Fruit fly (Drosophila melanogaster) whole organism, adult: ENCODE measurements around the gene Gdap1.

Source experiments
- CG11617 ChIP-seq: fragments of 200-800 bp; sonication (Bioruptor generic); optimal IDR thresholded peaks from 2 replicates; lab custom pipeline; 2017; ENCODE audit warnings: mild to moderate bottlenecking, missing biosample characterization, missing genetic modification reagents, missing genetic modification characterization
- CG12768 ChIP-seq: fragments of 200-800 bp; sonication (Bioruptor generic); optimal IDR thresholded peaks from 2 replicates; lab custom pipeline; 2017; ENCODE audit warnings: missing biosample characterization, missing genetic modification characterization, mild to moderate bottlenecking, moderate library complexity, missing genetic modification reagents
- CG14711 ChIP-seq: fragments of 200-800 bp; sonication (Bioruptor generic); optimal IDR thresholded peaks from 2 replicates; lab custom pipeline; 2018; ENCODE audit warnings: missing biosample characterization, mild to moderate bottlenecking, missing genetic modification characterization, moderate library complexity
- CG1620 ChIP-seq: fragments of 200-800 bp; sonication (Bioruptor generic); optimal IDR thresholded peaks from 2 replicates; lab custom pipeline; 2016; ENCODE audit warnings: missing biosample characterization, missing genetic modification characterization
- CG33017 ChIP-seq: fragments of 200-800 bp; sonication (Bioruptor generic); optimal IDR thresholded peaks from 2 replicates; lab custom pipeline; 2018; ENCODE audit warnings: missing biosample characterization, mild to moderate bottlenecking, missing genetic modification characterization, moderate library complexity
- CG5204 ChIP-seq: fragments of 200-800 bp; sonication (Bioruptor generic); optimal IDR thresholded peaks from 2 replicates; lab custom pipeline; 2016; ENCODE audit warnings: missing biosample characterization, missing genetic modification characterization
- CG7045 ChIP-seq: fragments of 200-800 bp; sonication (Bioruptor generic); optimal IDR thresholded peaks from 2 replicates; lab custom pipeline; 2017; ENCODE audit warnings: missing biosample characterization, mild to moderate bottlenecking, missing genetic modification characterization
- CG7101 ChIP-seq: fragments of 200-800 bp; sonication (Bioruptor generic); optimal IDR thresholded peaks from 2 replicates; lab custom pipeline; 2018; ENCODE audit warnings: missing biosample characterization, mild to moderate bottlenecking, missing genetic modification characterization, moderate library complexity
- Clk ChIP-seq: fragments of 200-800 bp; sonication (Bioruptor generic); optimal IDR thresholded peaks from 2 replicates; lab custom pipeline; 2017; ENCODE audit warnings: missing biosample characterization, missing genetic modification characterization
- Crg-1 ChIP-seq: fragments of 200-800 bp; sonication (Bioruptor generic); optimal IDR thresholded peaks from 2 replicates; lab custom pipeline; 2016; ENCODE audit warnings: missing biosample characterization, missing genetic modification characterization
- Hr96 ChIP-seq: fragments of 200-800 bp; sonication (Bioruptor generic); optimal IDR thresholded peaks from 2 replicates; lab custom pipeline; 2016; ENCODE audit warnings: missing biosample characterization, missing genetic modification characterization
- Mnt ChIP-seq: fragments of 200-800 bp; sonication (Bioruptor generic); optimal IDR thresholded peaks from 2 replicates; lab custom pipeline; 2016; ENCODE audit warnings: missing biosample characterization, mild to moderate bottlenecking, missing genetic modification characterization
- bab1 ChIP-seq: fragments of 200-800 bp; sonication (Bioruptor generic); optimal IDR thresholded peaks from 3 replicates; lab custom pipeline; 2019; ENCODE audit warnings: missing biosample characterization, mild to moderate bottlenecking, missing genetic modification characterization, moderate library complexity
- cic ChIP-seq: fragments of 200-800 bp; sonication (Bioruptor generic); optimal IDR thresholded peaks from 2 replicates; lab custom pipeline; 2017; ENCODE audit warnings: missing biosample characterization, mild to moderate bottlenecking, missing genetic modification characterization, moderate library complexity
- cnc ChIP-seq, 2 experiments: fragments of >200 bp; optimal IDR thresholded peaks; 2 replicates each; lab custom pipeline; 2017
- kay ChIP-seq: fragments of 200-800 bp; sonication (Bioruptor generic); peaks from one replicate; lab custom pipeline; 2016; ENCODE audit warnings: missing biosample characterization, missing genetic modification characterization, borderline replicate concordance
- ovo ChIP-seq: fragments of 200-800 bp; sonication (Bioruptor generic); optimal IDR thresholded peaks from 2 replicates; lab custom pipeline; 2016; ENCODE audit warnings: missing biosample characterization, missing genetic modification characterization
- pad ChIP-seq: fragments of 200-800 bp; sonication (Bioruptor generic); optimal IDR thresholded peaks from 3 replicates; lab custom pipeline; 2017; ENCODE audit warnings: missing biosample characterization, missing genetic modification characterization, mild to moderate bottlenecking, moderate library complexity, missing genetic modification reagents
- tj ChIP-seq: fragments of 200-800 bp; sonication (Bioruptor generic); optimal IDR thresholded peaks from 3 replicates; lab custom pipeline; 2017; ENCODE audit warnings: missing biosample characterization, mild to moderate bottlenecking, missing genetic modification characterization, moderate library complexity
- toe ChIP-seq: fragments of 200-800 bp; sonication (Bioruptor generic); optimal IDR thresholded peaks from 2 replicates; lab custom pipeline; 2016; ENCODE audit warnings: missing biosample characterization, missing genetic modification characterization

Gdap1 gene

DNA sequence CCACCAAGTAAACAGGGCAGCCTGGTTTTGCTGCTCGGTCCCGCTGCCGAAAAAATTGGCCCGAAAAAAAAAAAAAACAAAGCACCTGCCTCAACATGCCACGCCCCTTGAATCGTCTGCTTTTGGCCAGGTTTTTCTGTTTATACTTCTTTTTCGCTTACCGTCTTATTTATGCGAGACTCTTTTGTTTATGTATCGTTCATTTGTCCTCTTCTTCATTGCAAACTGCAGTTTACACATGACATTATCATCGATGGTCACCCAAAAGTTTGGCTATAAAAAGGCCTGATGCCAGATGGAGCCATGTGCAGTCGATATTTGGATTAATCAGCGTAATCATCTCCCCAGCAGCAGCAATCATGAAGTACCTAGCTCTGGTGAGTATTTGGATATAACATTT, 10.5 kb upstream of the Gdap1 start, which contains the start of gene CG15212:
Gene CG15212, plus strand, starts transcription at position 301 of the 400 bp plus-strand sequence.
- no peak for TF ChIP-seq kay
- no peak for TF ChIP-seq tj (GFP tag; lab: Kevin White, UChicago)
- TF ChIP-seq CG1620 (GFP tag; lab: Kevin White, UChicago) = no peak
- TF ChIP-seq Clk (GFP tag; lab: Kevin White, UChicago) = no peak
- TF ChIP-seq toe (GFP tag; lab: Kevin White, UChicago) = no peak
- TF ChIP-seq pad = no peak
- no peak for TF ChIP-seq CG12768 (GFP tag; lab: Kevin White, UChicago)

DNA sequence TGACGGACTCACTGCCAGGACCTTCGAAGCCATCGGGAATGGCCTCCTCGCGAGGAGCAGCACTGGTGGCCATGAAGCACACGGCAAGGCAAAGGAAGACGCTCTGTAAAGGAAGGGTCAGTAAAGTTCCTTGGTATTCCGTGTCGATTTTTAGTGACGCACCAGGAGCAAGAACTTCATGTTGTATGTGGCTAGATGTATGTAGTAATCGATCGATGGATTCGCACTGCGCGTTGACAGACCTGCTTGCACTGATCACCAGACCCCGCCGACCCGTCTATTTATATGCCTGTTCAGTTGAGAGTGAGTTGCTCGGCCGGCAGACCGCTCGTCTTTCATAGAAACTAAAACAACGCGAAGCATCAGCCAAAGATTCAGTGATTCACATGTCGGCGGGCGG, 8.8 kb upstream of the Gdap1 start, which contains the start of gene CG15213:
Gene CG15213, minus strand, starts transcription at position 255 of the 400 bp plus-strand sequence.
- no peak for TF ChIP-seq Mnt (GFP tag; lab: Kevin White, UChicago)
- no peak for TF ChIP-seq CG5204
- no peak for TF ChIP-seq CG1620 (GFP tag; lab: Kevin White, UChicago)
- no peak for TF ChIP-seq ovo (GFP tag; lab: Kevin White, UChicago)
- no peak for TF ChIP-seq cnc (optimal IDR thresholded peaks at IDR 0.05; lab: Kevin White, UChicago)
- no peak for TF ChIP-seq CG14711 (tag; lab: Kevin White, UChicago)
- TF ChIP-seq toe (GFP tag; lab: Kevin White, UChicago) = no peak
- TF ChIP-seq CG11617 = no peak
- TF ChIP-seq CG7045 = no peak
- TF ChIP-seq CG12768 (GFP tag; lab: Kevin White, UChicago) = no peak
- no peak for TF ChIP-seq cic (GFP tag; lab: Kevin White, UChicago)
- no peak for TF ChIP-seq CG33017 (tag; lab: Kevin White, UChicago)
- no peak for TF ChIP-seq bab1
- TF ChIP-seq Hr96 (GFP tag; lab: Kevin White, UChicago) = no peak
- no peak for TF ChIP-seq Crg-1

DNA sequence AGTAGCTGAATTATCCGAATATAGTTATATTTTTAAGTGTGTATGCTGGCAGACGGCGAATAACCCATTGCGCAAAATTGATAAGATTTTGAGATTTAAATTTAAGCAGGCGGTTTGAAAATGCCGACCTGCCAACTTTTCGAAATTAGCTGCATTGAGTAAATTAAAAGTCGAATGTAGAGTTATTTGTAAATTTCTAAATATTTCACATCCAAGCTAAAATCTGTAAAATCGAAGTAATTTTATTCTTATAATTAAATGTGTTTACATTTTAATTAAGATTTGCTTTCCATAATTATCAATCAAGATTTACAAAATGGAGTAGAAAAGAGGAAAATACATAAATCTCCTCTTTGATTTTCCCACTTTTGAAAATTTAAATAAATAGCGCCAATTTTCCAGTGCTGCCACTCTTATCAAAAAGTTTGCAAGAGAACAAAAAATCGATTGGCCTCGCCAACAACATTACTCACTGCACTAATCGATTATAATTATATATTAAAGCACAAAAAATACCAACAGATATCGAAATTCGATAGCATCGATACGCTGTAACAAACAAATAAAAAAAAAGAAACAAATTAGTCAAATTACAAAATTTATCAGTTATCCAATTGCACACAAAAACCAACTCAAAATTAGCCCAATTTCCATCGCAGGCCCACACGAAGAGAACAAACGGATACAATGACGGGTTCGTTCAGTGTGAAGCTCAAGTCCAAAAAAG, 7.9 kb upstream of the Gdap1 start, which contains the start of gene Yod1:
Gene Yod1, plus strand, starts transcription at position 168 of the 727 bp plus-strand sequence.
- TF ChIP-seq CG1620 (GFP tag; lab: Kevin White, UChicago) (no peak), CG7101 (tag; lab: Kevin White, UChicago) (no peak), CG14711 (tag; lab: Kevin White, UChicago) (peak; percentile 4), kay (peak; percentile 82), cnc (optimal IDR thresholded peaks at IDR 0.05; lab: Kevin White, UChicago) (no peak), bab1 (peak; percentile 33), toe (GFP tag; lab: Kevin White, UChicago) (peak; percentile 47), pad (no peak), cic (GFP tag; lab: Kevin White, UChicago) (peak; percentile 35), tj (GFP tag; lab: Kevin White, UChicago) (peak; percentile 6), Hr96 (GFP tag; lab: Kevin White, UChicago) (no peak)

DNA sequence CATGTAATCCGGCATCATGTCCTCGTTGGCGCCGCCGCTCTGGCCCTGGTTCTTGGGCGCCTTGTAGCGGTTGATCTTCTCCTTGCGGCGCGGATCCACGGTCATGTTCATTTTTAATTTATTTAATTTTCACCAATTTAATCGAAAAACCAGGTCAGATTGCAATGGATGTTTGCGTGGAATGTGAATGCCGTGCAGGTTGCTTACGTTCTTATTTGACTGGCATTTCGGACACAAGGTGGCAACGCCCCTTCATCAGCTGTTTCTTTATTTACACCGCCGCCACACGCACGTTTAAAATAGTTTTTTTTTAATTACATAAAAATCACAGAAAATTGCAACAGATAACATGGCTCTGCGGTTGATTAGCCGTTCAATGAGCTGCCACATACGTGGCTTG, 5.6 kb upstream of the Gdap1 start, which contains the start of the genes CG10674 and CG4611:
Gene CG10674, minus strand, starts transcription at position 170 of the 400 bp plus-strand sequence.
Gene CG4611, plus strand, starts transcription at position 254 of the 400 bp plus-strand sequence.
- TF ChIP-seq bab1 = peak; percentile 30
- TF ChIP-seq CG14711 (tag; lab: Kevin White, UChicago) = no peak
- peak; percentile 10 for TF ChIP-seq CG11617
- no peak for TF ChIP-seq cic (GFP tag; lab: Kevin White, UChicago)
- TF ChIP-seq CG7101 (tag; lab: Kevin White, UChicago) = no peak
- no peak for TF ChIP-seq CG5204
- TF ChIP-seq pad = no peak
- no peak for TF ChIP-seq kay
- no peak for TF ChIP-seq CG12768 (GFP tag; lab: Kevin White, UChicago)
- TF ChIP-seq CG33017 (tag; lab: Kevin White, UChicago) = no peak
- no peak for TF ChIP-seq Hr96 (GFP tag; lab: Kevin White, UChicago)
- TF ChIP-seq Mnt (GFP tag; lab: Kevin White, UChicago) = peak; percentile 73
- no peak for TF ChIP-seq ovo (GFP tag; lab: Kevin White, UChicago)

DNA sequence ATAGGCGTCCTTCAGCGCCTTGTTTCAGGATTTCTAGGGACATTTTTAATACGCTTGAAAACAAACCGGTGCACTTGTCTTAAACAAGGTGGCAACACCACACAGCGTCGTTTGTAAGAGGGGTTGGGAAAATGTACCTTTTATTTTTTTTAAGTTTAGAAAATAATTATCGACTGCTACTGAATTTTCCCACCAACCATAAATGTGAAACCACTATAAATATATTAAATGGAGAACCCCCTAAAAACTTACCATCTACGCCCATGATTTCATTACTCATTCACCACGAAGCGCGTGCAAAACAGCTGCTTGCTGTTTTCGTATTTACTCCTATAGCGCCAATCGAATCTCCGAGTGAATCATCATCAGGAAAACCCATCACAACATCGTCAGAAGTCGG, 2.4 kb upstream of the Gdap1 start, which contains the start of the genes Tcs5 and CHMP2B:
Gene Tcs5, minus strand, starts transcription at position 84 of the 400 bp plus-strand sequence.
Gene CHMP2B, plus strand, starts transcription at position 308 of the 400 bp plus-strand sequence.
- TF ChIP-seq cnc (optimal IDR thresholded peaks at IDR 0.05; lab: Kevin White, UChicago) = no peak
- TF ChIP-seq CG12768 (GFP tag; lab: Kevin White, UChicago) = peak; percentile 100
- peak; percentile 100 for TF ChIP-seq CG33017 (tag; lab: Kevin White, UChicago)
- no peak for TF ChIP-seq kay
- TF ChIP-seq CG5204 = peak; percentile 100
- peak; percentile 93 for TF ChIP-seq cic (GFP tag; lab: Kevin White, UChicago)
- TF ChIP-seq CG1620 (GFP tag; lab: Kevin White, UChicago) = peak; percentile 100
- peak; percentile 100 for TF ChIP-seq bab1
- peak; percentile 99 for TF ChIP-seq CG11617
- peak; percentile 100 for TF ChIP-seq CG7101 (tag; lab: Kevin White, UChicago)
- TF ChIP-seq pad = peak; percentile 96
- peak; percentile 96 for TF ChIP-seq tj (GFP tag; lab: Kevin White, UChicago)
- TF ChIP-seq Hr96 (GFP tag; lab: Kevin White, UChicago) = peak; percentile 100
- TF ChIP-seq Clk (GFP tag; lab: Kevin White, UChicago) = peak; percentile 100
- TF ChIP-seq CG7045 = peak; percentile 100
- TF ChIP-seq toe (GFP tag; lab: Kevin White, UChicago) = peak; percentile 100
- TF ChIP-seq Mnt (GFP tag; lab: Kevin White, UChicago) = peak; percentile 99
- TF ChIP-seq CG14711 (tag; lab: Kevin White, UChicago) = peak; percentile 99
- TF ChIP-seq Crg-1 = peak; percentile 100
- TF ChIP-seq ovo (GFP tag; lab: Kevin White, UChicago) = peak; percentile 99
